Fruit fly (Drosophila melanogaster) whole organism, larva: ENCODE measurements around the gene CG13239.
A peak's percentile ranks its signal among the peaks of the same experiment; 100 is the strongest.

Experiments used
- noc ChIP-seq: fragments of 200-800 bp; sonication (Bioruptor generic); optimal IDR thresholded peaks from 3 replicates; lab custom pipeline; 2019; ENCODE audit warnings: missing biosample characterization, mild to moderate bottlenecking, missing genetic modification characterization, moderate library complexity

The CG13239 gene

DNA sequence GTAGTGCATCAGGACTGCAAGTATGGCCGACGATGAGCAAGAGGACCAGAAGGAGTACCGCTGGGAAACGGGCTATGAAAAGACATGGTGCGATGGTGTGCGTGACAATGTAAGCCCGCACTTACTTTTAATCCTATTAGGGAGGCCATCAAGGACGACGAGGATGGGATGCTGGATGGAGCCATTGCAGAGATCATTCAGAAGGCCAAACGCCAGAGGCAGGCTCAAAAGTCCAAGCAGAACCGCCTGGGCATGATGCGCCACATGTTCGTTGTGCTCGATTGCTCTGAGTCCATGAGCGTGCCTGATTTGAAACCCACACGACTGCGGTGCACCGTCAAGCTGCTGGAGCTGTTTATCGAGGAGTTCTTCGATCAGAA lies 18.7 kb downstream of the CG13239 start:
- TF ChIP-seq noc (tag; lab: Kevin White, UChicago), result no peak

DNA sequence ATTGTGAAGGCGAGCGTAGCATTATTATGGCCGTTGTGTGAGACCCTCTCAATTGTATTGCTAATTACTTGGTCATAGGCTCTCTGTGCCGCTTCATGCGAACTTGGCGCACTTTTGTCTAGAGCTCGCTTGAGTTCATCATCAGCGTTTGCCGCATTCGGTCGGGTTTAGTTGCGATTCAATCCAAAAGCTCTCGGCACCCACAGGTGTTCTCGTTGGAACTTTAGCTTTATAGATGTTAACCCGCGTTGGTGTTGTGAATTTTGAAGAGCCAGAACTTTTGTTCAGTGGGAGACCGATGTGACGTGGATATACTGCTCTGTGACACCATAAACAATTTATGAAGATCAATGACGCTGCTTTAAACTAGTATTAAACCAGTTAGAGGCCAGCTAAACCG lies 20.3 kb downstream of the CG13239 start, which contains the start of gene slif:
Gene slif (plus strand): TSS at position 132 of the 400 bp plus-strand sequence.
- TF ChIP-seq noc (tag; lab: Kevin White, UChicago), result no peak

DNA sequence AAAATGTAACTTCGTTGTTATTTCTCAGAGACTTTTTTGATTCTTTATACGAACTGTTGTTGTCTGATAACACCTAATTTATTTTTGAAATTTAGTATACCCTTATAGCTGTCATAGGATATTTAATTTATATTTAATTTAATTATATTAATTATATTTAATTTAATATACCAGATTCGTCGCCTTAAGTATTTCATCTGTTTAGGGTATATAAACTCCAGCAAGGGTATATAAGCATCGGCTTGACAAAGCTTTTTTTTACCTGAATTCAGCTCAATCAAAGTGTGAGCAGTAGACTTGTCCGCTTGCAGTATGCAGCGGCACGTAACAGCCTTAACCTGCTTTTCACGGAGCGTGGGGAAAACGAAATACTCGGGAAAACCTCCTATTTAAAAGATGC lies 23.1 kb downstream of the CG13239 start:
- TF ChIP-seq noc (tag; lab: Kevin White, UChicago), result no peak

dm6 chr3L:22884481-22884880 lies 23.9 kb downstream of the CG13239 start:
- no peak for TF ChIP-seq noc (tag; lab: Kevin White, UChicago)

- TF ChIP-seq noc (tag; lab: Kevin White, UChicago), result peak; percentile 62
These were observed 25.3 kb downstream of the CG13239 start for dm6 chr3L:22885843-22886242.

dm6 chr3L:22886939-22887338 lies 26.4 kb downstream of the CG13239 start:
- no peak for TF ChIP-seq noc (tag; lab: Kevin White, UChicago)

dm6 chr3L:22887677-22888076 lies 27.1 kb downstream of the CG13239 start:
- no peak for TF ChIP-seq noc (tag; lab: Kevin White, UChicago)

dm6 chr3L:22888591-22889258 lies 28.1 kb downstream of the CG13239 start:
- no peak for TF ChIP-seq noc (tag; lab: Kevin White, UChicago)

DNA sequence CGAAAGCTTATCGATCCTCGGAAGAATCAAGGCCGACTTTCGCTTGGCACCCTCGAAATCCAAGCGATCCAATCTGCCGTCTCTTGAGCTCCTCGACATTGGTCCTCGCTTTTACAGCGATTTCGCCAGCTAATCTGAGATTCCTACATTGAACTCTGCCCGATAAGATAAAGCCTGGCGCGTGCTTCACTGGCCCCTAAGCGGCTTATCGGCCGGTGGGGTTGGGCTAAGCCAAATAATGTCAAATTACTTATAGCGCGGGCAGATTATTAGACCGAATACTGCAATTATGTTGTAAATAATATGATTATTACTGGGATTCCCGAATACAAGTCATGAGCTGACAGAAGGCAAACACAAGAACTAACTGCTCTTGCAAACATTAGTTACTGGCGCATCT lies 29.4 kb downstream of the CG13239 start:
- no peak for TF ChIP-seq noc (tag; lab: Kevin White, UChicago)

DNA sequence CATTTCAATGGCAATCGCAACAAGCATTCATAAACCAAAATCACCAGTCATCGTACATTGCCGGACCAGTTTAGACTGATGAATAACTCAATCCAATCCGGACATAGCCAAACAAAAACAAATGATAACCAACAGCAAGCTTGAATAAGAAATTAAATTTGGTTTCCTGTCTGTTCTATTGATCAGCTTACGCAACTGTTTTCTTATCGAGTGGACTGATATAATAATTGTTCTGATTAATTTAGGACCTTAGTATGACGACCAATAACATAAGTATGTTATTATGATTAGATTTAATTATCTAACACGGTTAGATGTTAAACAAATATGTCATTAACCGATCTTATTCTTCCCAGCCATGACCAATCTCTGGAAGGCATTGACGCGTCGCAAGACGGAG lies 30.4 kb downstream of the CG13239 start:
- TF ChIP-seq noc (tag; lab: Kevin White, UChicago), result no peak

- TF ChIP-seq noc (tag; lab: Kevin White, UChicago), result no peak
These were observed 34.2 kb downstream of the CG13239 start for dm6 chr3L:22894689-22895283.

dm6 chr3L:22898444-22898843 lies 37.9 kb downstream of the CG13239 start, which contains the start of gene CG11131:
Gene CG11131 (plus strand): TSS chr3L:22898744.
- TF ChIP-seq noc (tag; lab: Kevin White, UChicago), result no peak

dm6 chr3L:22901612-22902011 lies 41.0 kb downstream of the CG13239 start, which contains the start of gene BoYb:
Gene BoYb (plus strand): TSS chr3L:22901912.
- TF ChIP-seq noc (tag; lab: Kevin White, UChicago), result no peak

dm6 chr3L:22909325-22909904 lies 48.8 kb downstream of the CG13239 start:
- no peak for TF ChIP-seq noc (tag; lab: Kevin White, UChicago)

DNA sequence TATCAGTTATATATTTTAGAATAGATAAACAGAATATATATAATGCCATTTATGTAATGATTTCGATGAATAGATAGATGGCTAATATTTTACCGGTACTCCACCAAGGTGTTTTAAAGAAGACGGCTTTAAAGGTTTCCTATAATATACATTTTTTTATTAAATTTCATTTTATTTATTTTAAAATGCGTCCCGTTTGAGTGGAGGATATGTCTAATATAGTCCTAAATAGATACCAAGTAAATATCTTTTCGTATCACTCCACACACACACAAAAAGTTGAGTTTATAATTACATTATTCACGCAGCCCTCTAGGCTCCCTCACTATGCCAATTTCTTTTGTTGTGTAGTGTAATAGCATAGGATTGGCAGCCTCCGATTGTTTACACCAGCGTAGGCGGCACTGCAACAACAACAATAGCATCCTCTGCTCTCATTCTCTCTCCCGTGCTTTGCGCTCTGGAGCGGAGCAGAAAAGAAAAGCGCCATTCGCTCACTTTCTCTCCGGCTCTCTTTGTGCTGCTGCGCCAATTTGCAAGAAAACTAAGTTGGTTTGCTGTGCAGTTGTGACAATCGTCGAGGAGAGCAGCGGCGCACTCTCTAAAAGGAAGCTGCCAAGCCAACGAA lies 49.4 kb downstream of the CG13239 start, which contains the start of gene CG12768:
Gene CG12768 (plus strand): TSS at position 578 of the 628 bp plus-strand sequence.
- TF ChIP-seq noc (tag; lab: Kevin White, UChicago), result no peak
